Worm (Caenorhabditis elegans): Measurements from ENCODE around the gene pzf-1.

Gene pzf-1

ce11 chrV:15880705-15881104 is 47.5 kb downstream of the pzf-1 start:
- TF ChIP-seq flt-1 (GFP tag; IDR thresholded peaks at IDR 0.05) (no peak), cog-1 (tag; optimal IDR thresholded peaks at IDR 0.05) (no peak), ztf-23 (GFP tag; IDR thresholded peaks at IDR 0.05) (no peak), med-1 (GFP tag; optimal IDR thresholded peaks at IDR 0.05; ENCODE audit: insufficient read depth) (no peak), ztf-29 (GFP tag; IDR thresholded peaks at IDR 0.05) (no peak), T22C8.4 (GFP tag; IDR thresholded peaks at IDR 0.05) (no peak), ref-1 (GFP tag; conservative IDR thresholded peaks at IDR 0.05) (no peak), tab-1 (GFP tag; IDR thresholded peaks at IDR 0.05) (no peak), klf-2 (GFP tag; conservative IDR thresholded peaks at IDR 0.05) (no peak)

- TF ChIP-seq T22C8.4 (GFP tag; IDR thresholded peaks at IDR 0.05) (no peak), tab-1 (GFP tag; IDR thresholded peaks at IDR 0.05) (no peak), flt-1 (GFP tag; IDR thresholded peaks at IDR 0.05) (no peak), med-1 (GFP tag; optimal IDR thresholded peaks at IDR 0.05; ENCODE audit: insufficient read depth) (no peak), cog-1 (tag; optimal IDR thresholded peaks at IDR 0.05) (no peak), ztf-29 (GFP tag; IDR thresholded peaks at IDR 0.05) (no peak), ref-1 (GFP tag; conservative IDR thresholded peaks at IDR 0.05) (no peak), klf-2 (GFP tag; conservative IDR thresholded peaks at IDR 0.05) (no peak), ztf-23 (GFP tag; IDR thresholded peaks at IDR 0.05) (no peak)
Measured at ce11 chrV:15880033-15880432, 48.2 kb downstream of the pzf-1 start.

- TF ChIP-seq ztf-23 (GFP tag; IDR thresholded peaks at IDR 0.05) (no peak), T22C8.4 (GFP tag; IDR thresholded peaks at IDR 0.05) (no peak)
Measured at ce11 chrV:15879508-15879907, 48.7 kb downstream of the pzf-1 start, which contains the start of gene nhr-84. TSS of gene nhr-84 (minus strand) at chrV:15879608.
